Fruit fly (Drosophila melanogaster): ENCODE measurements around the gene CG12229.

CG12229 gene

dm6 chr3L:17458856-17459518, 22.8 kb upstream of the CG12229 start (continued):
- peak; percentile 42 for TF ChIP-seq dmrt11E (tag; optimal IDR thresholded peaks at IDR 0.05)
- TF ChIP-seq Scr (GFP tag; IDR thresholded peaks at IDR 0.05; ENCODE audit: partially characterized antibody), result no peak
- no peak for TF ChIP-seq tll (GFP tag; optimal IDR thresholded peaks at IDR 0.05)
- TF ChIP-seq CG18619 (GFP tag; optimal IDR thresholded peaks at IDR 0.05), result peak; percentile 0
- peak; percentile 5 for TF ChIP-seq CG8924 (tag; optimal IDR thresholded peaks at IDR 0.05)
- peak in 1 of 2 experiments; percentile 47 for TF ChIP-seq Hr51 (GFP tag; optimal IDR thresholded peaks at IDR 0.05)
- peak; percentile 81 for TF ChIP-seq sens (GFP tag)
- TF ChIP-seq CG10366 (GFP tag; IDR thresholded peaks at IDR 0.05), result no peak; the same call in 1 of the 2 replicates
- TF ChIP-seq CG2889 (GFP tag; IDR thresholded peaks at IDR 0.05), result no peak
- TF ChIP-seq bsh (GFP tag; optimal IDR thresholded peaks at IDR 0.05), result peak in 1 of 2 experiments; percentile 49
- no peak for TF ChIP-seq nau (GFP tag; optimal IDR thresholded peaks at IDR 0.05)
- peak; percentile 39 for TF ChIP-seq Meics (GFP tag; optimal IDR thresholded peaks at IDR 0.05)
- TF ChIP-seq CG8388 (GFP tag; optimal IDR thresholded peaks at IDR 0.05), result peak; percentile 17
- 0 out of 3 replicates have a peak, but pooled peaks have one; percentile 31 for TF ChIP-seq ase (GFP tag; IDR thresholded peaks at IDR 0.05)
- TF ChIP-seq CG17359 (tag; optimal IDR thresholded peaks at IDR 0.05), result peak; percentile 55
- TF ChIP-seq CG31441 (GFP tag; IDR thresholded peaks at IDR 0.05), result peak; percentile 52
- TF ChIP-seq peb (GFP tag; IDR thresholded peaks at IDR 0.05), result no peak
- peak; percentile 48 for TF ChIP-seq grau (tag; optimal IDR thresholded peaks at IDR 0.05)
- peak; percentile 47 for TF ChIP-seq CG2678 (tag; optimal IDR thresholded peaks at IDR 0.05)
- TF ChIP-seq otp (GFP tag; IDR thresholded peaks at IDR 0.05), result no peak
- peak; percentile 50 for TF ChIP-seq Sox102F (GFP tag; optimal IDR thresholded peaks at IDR 0.05)
- TF ChIP-seq dmrt99B (tag; optimal IDR thresholded peaks at IDR 0.05), result peak; percentile 48
- TF ChIP-seq dysf (GFP tag; IDR thresholded peaks at IDR 0.05), result peak; percentile 48; the same call in 2 of the 3 replicates
- no peak; the same call in 1 of the 2 replicates for TF ChIP-seq CG17328 (GFP tag; IDR thresholded peaks at IDR 0.05)
- TF ChIP-seq CG34224 (GFP tag; IDR thresholded peaks at IDR 0.05; ENCODE audit: partially characterized antibody), result no peak
- TF ChIP-seq Asciz (GFP tag; optimal IDR thresholded peaks at IDR 0.05), result peak; percentile 25
- TF ChIP-seq CG13424 (tag; optimal IDR thresholded peaks at IDR 0.05), result peak; percentile 3
- no peak for TF ChIP-seq aop (GFP tag; IDR thresholded peaks at IDR 0.05)
- peak; percentile 12 for TF ChIP-seq CG6813 (GFP tag; optimal IDR thresholded peaks at IDR 0.05)
- peak; percentile 39 for TF ChIP-seq unpg (GFP tag; optimal IDR thresholded peaks at IDR 0.05)
- TF ChIP-seq lmd (GFP tag; IDR thresholded peaks at IDR 0.05), result 0 out of 2 replicates have a peak, but pooled peaks have one; percentile 17
- no peak for TF ChIP-seq hkb (optimal IDR thresholded peaks at IDR 0.05)
- peak; percentile 59; the same call in 1 of the 2 replicates for TF ChIP-seq hkb (GFP tag; IDR thresholded peaks at IDR 0.05)
- TF ChIP-seq Fer3 (tag; optimal IDR thresholded peaks at IDR 0.05), result peak; percentile 6
- TF ChIP-seq CG7556 (GFP tag; optimal IDR thresholded peaks at IDR 0.05), result peak; percentile 19
- no peak for TF ChIP-seq MESR4 (GFP tag; optimal IDR thresholded peaks at IDR 0.05)
- TF ChIP-seq CG10147 (GFP tag; optimal IDR thresholded peaks at IDR 0.05), result peak; percentile 6
- peak; percentile 41; the same call in 1 of the 2 replicates for TF ChIP-seq Ptx1 (GFP tag; IDR thresholded peaks at IDR 0.05)
- peak; percentile 58 for TF ChIP-seq Med (GFP tag)
- TF ChIP-seq CG18262 (tag; optimal IDR thresholded peaks at IDR 0.05), result peak; percentile 56
- TF ChIP-seq Hsf (GFP tag; optimal IDR thresholded peaks at IDR 0.05), result peak; percentile 9
- peak; percentile 15 for TF ChIP-seq oc (tag; optimal IDR thresholded peaks at IDR 0.05)
- 0 out of 2 replicates have a peak, but pooled peaks have one; percentile 35 for TF ChIP-seq CG14014 (GFP tag; IDR thresholded peaks at IDR 0.05)
- TF ChIP-seq CG14441 (GFP tag; IDR thresholded peaks at IDR 0.05), result peak; percentile 45; the same call in 1 of the 2 replicates
- peak; percentile 3 for TF ChIP-seq CG12942 (GFP tag; optimal IDR thresholded peaks at IDR 0.05)
- TF ChIP-seq fd96Cb (tag; optimal IDR thresholded peaks at IDR 0.05), result peak; percentile 18
- TF ChIP-seq gem (tag; optimal IDR thresholded peaks at IDR 0.05), result peak; percentile 63
- no peak for TF ChIP-seq Hr39 (optimal IDR thresholded peaks at IDR 0.05)
